Worm (Caenorhabditis elegans) whole organism, young adult: ENCODE measurements around the gene srr-6.

Experiments used
- Y79H2A.3 ChIP-seq: fragments of 200-800 bp; sonication (Bioruptor generic); conservative IDR thresholded peaks from 2 replicates; pipeline ENCODE4 v1.3.6; 2022; ENCODE audit warnings: missing genetic modification reagents, missing genetic modification characterization, missing compliant biosample characterization
- snpc-3.4 ChIP-seq: sonication (generic microtip); optimal IDR thresholded peaks from 2 replicates; lab custom pipeline; 2017; ENCODE audit warnings: missing genetic modification characterization, mild to moderate bottlenecking, missing compliant biosample characterization, antibody characterized with exemption, moderate library complexity, missing genotype, missing genetic modification reagents
- ztf-26 ChIP-seq: sonication (generic microtip); optimal IDR thresholded peaks from 2 replicates; lab custom pipeline; 2017; ENCODE audit warnings: missing genetic modification characterization, missing compliant biosample characterization

ce11 chrV:4964020-4964635 is 48.5 kb upstream of the srr-6 start:
- no peak for TF ChIP-seq Y79H2A.3 (GFP tag; lab: Robert Waterston, UW)
- no peak for TF ChIP-seq snpc-3.4 (tag; lab: Kevin White, UChicago)
- TF ChIP-seq ztf-26, result no peak
